Worm (Caenorhabditis elegans): ENCODE results near the gene C40H1.7.

C40H1.7 gene

DNA sequence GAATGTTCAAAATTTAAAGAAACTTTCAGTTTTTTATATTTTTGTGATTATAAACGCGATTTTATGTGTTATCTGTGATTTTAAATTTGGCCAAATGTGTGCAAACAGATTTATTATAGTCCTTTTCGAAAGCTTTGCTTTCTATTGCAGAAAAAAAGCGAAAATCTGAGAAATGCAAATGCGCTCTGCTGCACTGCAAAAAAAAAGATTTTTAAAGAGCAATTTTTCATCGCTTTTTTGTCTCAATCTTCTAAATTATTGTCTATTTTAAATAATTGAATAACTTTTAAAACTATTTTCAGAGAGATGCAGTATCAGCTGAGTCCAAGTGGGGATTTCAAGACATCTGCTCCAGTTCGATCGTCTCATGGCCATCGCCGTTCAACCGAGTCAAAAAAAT is 2.8 kb upstream of the C40H1.7 start, which contains the start of gene cpb-1:
cpb-1 (plus strand) TSS at position 301 of the 400 bp plus-strand sequence.
- TF ChIP-seq odd-2 (tag; optimal IDR thresholded peaks at IDR 0.05) (no peak), ttx-3 (tag; optimal IDR thresholded peaks at IDR 0.05) (no peak), rnt-1 (tag; optimal IDR thresholded peaks at IDR 0.05) (no peak), ztf-16 (tag; optimal IDR thresholded peaks at IDR 0.05) (no peak), gmeb-2 (tag; optimal IDR thresholded peaks at IDR 0.05) (no peak), ceh-6 (GFP tag; optimal IDR thresholded peaks at IDR 0.05) (no peak), ahr-1 (tag; optimal IDR thresholded peaks at IDR 0.05) (no peak), nhr-232 (tag; optimal IDR thresholded peaks at IDR 0.05) (no peak), lin-11 (tag; optimal IDR thresholded peaks at IDR 0.05) (no peak), ceh-18 (tag; optimal IDR thresholded peaks at IDR 0.05) (no peak), nfya-1 (tag; optimal IDR thresholded peaks at IDR 0.05) (no peak), F13H6.1 (tag; optimal IDR thresholded peaks at IDR 0.05) (no peak), ceh-48 (tag; optimal IDR thresholded peaks at IDR 0.05) (no peak), ceh-19 (GFP tag; optimal IDR thresholded peaks at IDR 0.05) (no peak), tbx-7 (tag; optimal IDR thresholded peaks at IDR 0.05) (no peak), pros-1 (tag; optimal IDR thresholded peaks at IDR 0.05) (no peak), sox-4 (tag; optimal IDR thresholded peaks at IDR 0.05) (no peak), eyg-1 (tag; optimal IDR thresholded peaks at IDR 0.05) (no peak), T23F11.4 (GFP tag; optimal IDR thresholded peaks at IDR 0.05) (no peak)

- TF ChIP-seq elt-2 (tag; optimal IDR thresholded peaks at IDR 0.05) (peak; percentile 85), pax-1 (tag; optimal IDR thresholded peaks at IDR 0.05) (no peak)
Measured at ce11 chrIII:9326528-9326927, 1.7 kb downstream of the C40H1.7 start.

DNA sequence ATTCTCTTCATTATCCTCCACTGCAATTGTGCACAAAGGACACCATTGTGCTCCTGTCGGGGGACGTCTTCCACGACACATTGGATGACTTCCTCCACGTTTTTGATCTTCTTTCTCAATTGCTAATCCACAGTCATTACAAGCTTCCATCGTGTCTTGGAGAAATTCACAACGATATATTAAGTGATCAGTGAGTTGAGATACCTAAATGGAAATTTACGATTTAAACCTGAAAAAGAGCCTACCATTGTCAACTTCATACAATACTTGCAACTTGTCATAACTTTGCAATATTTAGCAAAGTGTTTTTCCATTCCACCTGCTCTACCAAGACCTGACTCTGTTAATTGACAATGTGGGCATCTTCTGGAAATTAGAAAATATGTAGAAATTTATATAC is 3.1 kb downstream of the C40H1.7 start:
- TF ChIP-seq nhr-232 (tag; optimal IDR thresholded peaks at IDR 0.05) (no peak), ceh-48 (tag; optimal IDR thresholded peaks at IDR 0.05) (no peak), fkh-10 (GFP tag; optimal IDR thresholded peaks at IDR 0.05) (no peak), lin-11 (tag; optimal IDR thresholded peaks at IDR 0.05) (no peak), syd-9 (tag; optimal IDR thresholded peaks at IDR 0.05) (no peak), ama-1 (optimal IDR thresholded peaks at IDR 0.05) (no peak), ttx-3 (tag; optimal IDR thresholded peaks at IDR 0.05) (no peak), ceh-22 (tag; optimal IDR thresholded peaks at IDR 0.05) (no peak), C08G9.2 (tag; optimal IDR thresholded peaks at IDR 0.05) (no peak), eyg-1 (tag; optimal IDR thresholded peaks at IDR 0.05) (no peak), ceh-9 (tag; optimal IDR thresholded peaks at IDR 0.05) (no peak)

DNA sequence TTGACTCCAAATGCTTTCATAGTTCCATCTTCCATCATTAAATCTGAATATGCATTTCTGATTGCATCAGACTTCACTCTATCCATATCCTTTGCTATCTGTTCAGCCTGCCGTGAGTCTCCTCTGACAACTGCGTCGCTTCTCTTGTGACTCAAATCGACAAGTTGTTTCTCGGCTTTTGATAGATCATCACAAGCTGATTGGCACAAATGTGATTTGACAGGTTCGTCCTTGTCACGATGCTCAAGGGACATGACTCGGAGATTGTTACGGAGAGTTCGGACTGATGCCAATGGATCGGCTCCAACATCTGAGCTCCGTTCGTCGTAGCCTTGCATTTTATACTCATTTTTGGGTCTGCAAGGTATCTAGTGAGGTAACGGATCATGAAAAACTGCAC is 3.9 kb downstream of the C40H1.7 start:
- TF ChIP-seq ceh-18 (tag; optimal IDR thresholded peaks at IDR 0.05) (peak; percentile 23), unc-55 (GFP tag; optimal IDR thresholded peaks at IDR 0.05) (peak; percentile 96), F13H6.1 (tag; optimal IDR thresholded peaks at IDR 0.05) (no peak)

DNA sequence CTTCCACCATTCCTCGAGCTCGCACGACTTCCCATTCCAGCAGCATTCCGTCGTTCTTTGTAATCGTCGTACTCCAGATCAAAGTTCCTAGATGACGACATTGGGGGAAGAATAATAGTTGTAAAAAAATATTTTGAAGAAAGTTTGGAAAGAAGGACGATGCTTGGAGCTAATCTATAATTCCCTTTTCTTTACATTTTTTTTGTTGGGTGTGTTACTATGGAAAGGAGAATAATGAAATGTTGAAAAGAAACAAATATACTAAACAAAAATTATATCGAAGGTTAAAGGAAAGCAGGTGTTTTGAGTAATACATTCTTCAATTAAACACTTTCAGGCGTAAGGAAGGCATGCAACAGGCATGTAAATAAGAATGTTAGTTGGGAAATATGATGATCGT is 4.4 kb downstream of the C40H1.7 start, which contains the start of gene C40H1.3:
C40H1.3 (minus strand) TSS at position 101 of the 400 bp plus-strand sequence.
- TF ChIP-seq ceh-18 (tag; optimal IDR thresholded peaks at IDR 0.05) = no peak
- no peak for TF ChIP-seq syd-9 (tag; optimal IDR thresholded peaks at IDR 0.05)
- TF ChIP-seq pat-9 (tag; optimal IDR thresholded peaks at IDR 0.05) = no peak
- no peak for TF ChIP-seq ets-4 (tag; optimal IDR thresholded peaks at IDR 0.05)
- no peak for TF ChIP-seq C38D4.7 (GFP tag; optimal IDR thresholded peaks at IDR 0.05)
- TF ChIP-seq C08G9.2 (tag; optimal IDR thresholded peaks at IDR 0.05) = no peak
- TF ChIP-seq dmd-4 (tag; optimal IDR thresholded peaks at IDR 0.05; ENCODE audit: borderline replicate concordance) = no peak
- no peak for TF ChIP-seq nhr-11 (tag; optimal IDR thresholded peaks at IDR 0.05)
- TF ChIP-seq K09A11.1 (tag; optimal IDR thresholded peaks at IDR 0.05; ENCODE audit: insufficient read depth) = no peak
- TF ChIP-seq ahr-1 (tag; optimal IDR thresholded peaks at IDR 0.05) = no peak
- TF ChIP-seq nhr-232 (tag; optimal IDR thresholded peaks at IDR 0.05) = no peak
- TF ChIP-seq ref-2 (tag; optimal IDR thresholded peaks at IDR 0.05) = no peak
- no peak for TF ChIP-seq ceh-24 (tag; optimal IDR thresholded peaks at IDR 0.05)
- no peak for TF ChIP-seq pha-2 (tag; optimal IDR thresholded peaks at IDR 0.05)
- TF ChIP-seq ttx-3 (tag; optimal IDR thresholded peaks at IDR 0.05) = no peak
- no peak for TF ChIP-seq K02D7.2 (tag; optimal IDR thresholded peaks at IDR 0.05)

Measured in whole organism, late embryonic.